Worm (Caenorhabditis elegans) whole organism, early embryonic: ENCODE results near the gene C49A9.5.

Experiments
- B0310.2 ChIP-seq: sonication (generic microtip); optimal IDR thresholded peaks from 2 replicates; lab custom pipeline; 2016; ENCODE audit warnings: mild to moderate bottlenecking, missing genetic modification characterization, missing compliant biosample characterization
- F13C5.2 ChIP-seq: sonication (generic microtip); optimal IDR thresholded peaks from 2 replicates; lab custom pipeline; 2017; ENCODE audit warnings: mild to moderate bottlenecking, missing genetic modification characterization, inconsistent platforms, missing compliant biosample characterization
- aly-1 ChIP-seq: sonication (generic microtip); optimal IDR thresholded peaks from 2 replicates; lab custom pipeline; 2016; ENCODE audit warnings: missing genetic modification characterization, missing compliant biosample characterization
- ceh-36 ChIP-seq: sonication (generic microtip); optimal IDR thresholded peaks from 2 replicates; lab custom pipeline; 2016; ENCODE audit warnings: missing genetic modification characterization, inconsistent platforms, missing compliant biosample characterization
- ets-7 ChIP-seq: sonication (generic microtip); optimal IDR thresholded peaks from 2 replicates; lab custom pipeline; 2016; ENCODE audit warnings: missing genotype, missing genetic modification characterization, missing compliant biosample characterization
- hmbx-1 ChIP-seq: sonication (generic microtip); optimal IDR thresholded peaks from 2 replicates; lab custom pipeline; 2016; ENCODE audit warnings: mild to moderate bottlenecking, missing genetic modification characterization, missing compliant biosample characterization
- hmg-4 ChIP-seq: fragments of 200-800 bp; sonication (Bioruptor generic); optimal IDR thresholded peaks from 2 replicates; lab custom pipeline; 2018; ENCODE audit warnings: mild to moderate bottlenecking, missing genetic modification characterization, missing compliant biosample characterization
- hnd-1 ChIP-seq: sonication (generic microtip); optimal IDR thresholded peaks from 2 replicates; lab custom pipeline; 2016; ENCODE audit warnings: missing genetic modification characterization, missing compliant biosample characterization
- sea-1 ChIP-seq: fragments of 200-800 bp; sonication (Bioruptor generic); conservative IDR thresholded peaks from 2 replicates; pipeline ENCODE4 v1.3.6; 2022; ENCODE audit warnings: missing genetic modification characterization, missing compliant biosample characterization
- tbx-11 ChIP-seq: fragments of 200-800 bp; sonication (Bioruptor generic); IDR thresholded peaks from 2 replicates; pipeline ENCODE4 v1.3.6; 2022; ENCODE audit warnings: missing genetic modification characterization, missing compliant biosample characterization
- tbx-37 ChIP-seq: fragments of 200-800 bp; sonication (Bioruptor generic); conservative IDR thresholded peaks from 2 replicates; pipeline ENCODE4 v1.3.6; 2022; ENCODE audit warnings: missing genetic modification reagents, missing genetic modification characterization, missing compliant biosample characterization

The C49A9.5 gene

DNA sequence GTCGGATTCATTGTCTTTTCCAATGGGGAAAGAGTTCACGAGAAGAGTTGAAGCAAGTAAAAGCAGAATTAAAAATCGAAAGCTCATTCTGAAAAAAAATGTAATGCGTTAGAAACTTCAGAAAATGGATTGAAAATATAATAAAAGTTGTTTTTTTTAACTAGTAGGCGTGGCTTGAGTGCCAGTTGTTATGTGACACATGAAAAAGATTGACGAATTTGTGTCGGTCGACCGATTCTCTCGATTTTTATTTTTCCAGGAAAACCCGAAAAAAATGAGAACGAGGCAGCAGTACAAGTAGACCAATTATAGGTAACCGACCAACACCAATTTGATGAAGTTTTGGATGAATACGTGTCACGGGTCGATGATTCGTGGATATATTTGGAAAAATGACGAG is 46.3 kb downstream of the C49A9.5 start, which contains the start of gene nlp-16:
Gene nlp-16 (minus strand): TSS at position 101 of the 400 bp plus-strand sequence.
- TF ChIP-seq tbx-37 = no peak
- no peak for TF ChIP-seq sea-1
- TF ChIP-seq tbx-11 (GFP tag; lab: Robert Waterston, UW) = no peak
- no peak for TF ChIP-seq aly-1 (tag; lab: Kevin White, UChicago)
- TF ChIP-seq B0310.2 = no peak
- no peak for TF ChIP-seq hmg-4

ce11 chrIV:6263244-6263643 is 49.8 kb downstream of the C49A9.5 start, which contains the start of gene srv-28:
TSS of gene srv-28 (minus strand) at chrIV:6263344.
- TF ChIP-seq sea-1 (no peak), aly-1 (tag; lab: Kevin White, UChicago) (no peak), hmg-4 (no peak), ceh-36 (tag; lab: Kevin White, UChicago) (no peak), ets-7 (tag; lab: Kevin White, UChicago) (no peak), F13C5.2 (tag; lab: Kevin White, UChicago) (no peak), hnd-1 (no peak), hmbx-1 (tag; lab: Kevin White, UChicago) (no peak), tbx-11 (GFP tag; lab: Robert Waterston, UW) (no peak)
